Worm (Caenorhabditis elegans) whole organism, L4 larva: Measurements from ENCODE around the gene nlp-3.

Source experiments
- aly-2 ChIP-seq: sonication (generic microtip); optimal IDR thresholded peaks from 2 replicates; lab custom pipeline; 2018; ENCODE audit warnings: missing biosample characterization, missing genetic modification characterization
- ceh-28 ChIP-seq: fragments of 150-350 bp; optimal IDR thresholded peaks from 2 replicates; lab custom pipeline; 2014; ENCODE audit warnings: missing biosample characterization, missing genetic modification reagents, missing genetic modification characterization
- ctbp-1 ChIP-seq: fragments of 200-800 bp; sonication (Bioruptor generic); IDR thresholded peaks from 2 replicates; pipeline ENCODE4 v1.3.6; 2022; ENCODE audit warnings: missing genetic modification reagents, missing genetic modification characterization, missing compliant biosample characterization
- dpl-1 ChIP-seq: fragments of 150-350 bp; optimal IDR thresholded peaks from 2 replicates; lab custom pipeline; 2014; ENCODE audit warnings: missing biosample characterization, missing genetic modification reagents, missing genetic modification characterization
- lin-29 ChIP-seq: fragments of 200-800 bp; sonication (Bioruptor generic); IDR thresholded peaks from 2 replicates; pipeline ENCODE4 v1.3.6; 2022; ENCODE audit warnings: missing genetic modification reagents, missing genetic modification characterization, missing compliant biosample characterization
- nhr-237 ChIP-seq: sonication (generic microtip); optimal IDR thresholded peaks from 2 replicates; lab custom pipeline; 2017; ENCODE audit warnings: missing biosample characterization, missing genetic modification characterization
- nhr-76 ChIP-seq: fragments of 150-350 bp; optimal IDR thresholded peaks from 2 replicates; lab custom pipeline; 2014; ENCODE audit warnings: missing biosample characterization, missing genetic modification characterization
- nhr-77 ChIP-seq: fragments of 150-350 bp; optimal IDR thresholded peaks from 2 replicates; lab custom pipeline; 2014; ENCODE audit warnings: missing biosample characterization, missing genetic modification characterization
- snpc-4 ChIP-seq: fragments of 150-350 bp; optimal IDR thresholded peaks from 2 replicates; lab custom pipeline; 2014; ENCODE audit warnings: missing biosample characterization, missing genetic modification characterization
- zag-1 ChIP-seq: fragments of 150-350 bp; optimal IDR thresholded peaks from 2 replicates; lab custom pipeline; 2014; ENCODE audit warnings: missing biosample characterization, missing genetic modification characterization

DNA sequence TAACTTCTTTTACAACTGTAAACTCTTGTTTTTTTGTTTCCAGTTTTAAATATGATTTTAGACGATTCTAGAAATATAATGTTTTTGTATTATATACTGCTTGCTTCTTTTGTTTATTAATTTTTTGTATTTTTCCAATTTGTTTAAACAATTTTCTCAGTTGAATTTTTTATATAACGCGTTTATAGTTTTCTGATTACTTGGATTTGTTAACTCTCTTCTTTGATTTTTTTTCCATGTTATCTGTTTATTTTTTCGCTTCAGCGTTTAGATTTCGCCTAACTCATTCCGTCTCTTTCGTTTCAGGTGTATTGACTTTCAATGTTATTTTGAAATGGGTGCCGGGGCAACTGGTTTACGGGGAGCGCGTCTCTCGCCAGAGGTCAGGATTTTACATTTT, 12.7 kb upstream of the nlp-3 start, which contains the start of gene gpa-6:
- TF ChIP-seq nhr-76 (tag; lab: Kevin White, UChicago) (no peak), snpc-4 (tag; lab: Kevin White, UChicago) (no peak), zag-1 (tag; lab: Kevin White, UChicago) (no peak), nhr-237 (tag; lab: Kevin White, UChicago) (no peak), lin-29 (GFP tag; lab: Robert Waterston, UW) (no peak), aly-2 (tag; lab: Kevin White, UChicago) (no peak), ctbp-1 (no peak), dpl-1 (GFP tag; lab: Kevin White, UChicago) (no peak), nhr-77 (tag; lab: Kevin White, UChicago) (no peak), ceh-28 (tag; lab: Kevin White, UChicago) (no peak)
